Worm (Caenorhabditis elegans) whole organism, early embryonic: Measurements from ENCODE around the gene tlp-1.
"Not testable (repeated sequence)": the region's sequence is repeated elsewhere in the genome, so short reads cannot be mapped to it uniquely, and the experiment has no call there.

Source experiments
- aly-1 ChIP-seq: sonication (generic microtip); optimal IDR thresholded peaks from 2 replicates; lab custom pipeline; 2016; ENCODE audit warnings: missing genetic modification characterization, missing compliant biosample characterization
- ama-1 ChIP-seq: fragments of 150-350 bp; optimal IDR thresholded peaks from 2 replicates; lab custom pipeline; 2014
- ceh-13 ChIP-seq: fragments of 200-800 bp; sonication (Bioruptor generic); optimal IDR thresholded peaks from 2 replicates; lab custom pipeline; 2018; ENCODE audit warnings: mild to moderate bottlenecking, missing genetic modification characterization, missing compliant biosample characterization
- ets-7 ChIP-seq: sonication (generic microtip); optimal IDR thresholded peaks from 2 replicates; lab custom pipeline; 2016; ENCODE audit warnings: missing genotype, missing genetic modification characterization, missing compliant biosample characterization
- flt-1 ChIP-seq: fragments of 200-800 bp; sonication (Bioruptor generic); IDR thresholded peaks from 2 replicates; pipeline ENCODE4 v1.3.6; 2022; ENCODE audit warnings: missing genetic modification characterization, missing compliant biosample characterization
- hmg-4 ChIP-seq: fragments of 200-800 bp; sonication (Bioruptor generic); optimal IDR thresholded peaks from 2 replicates; lab custom pipeline; 2018; ENCODE audit warnings: mild to moderate bottlenecking, missing genetic modification characterization, missing compliant biosample characterization
- hnd-1 ChIP-seq: sonication (generic microtip); optimal IDR thresholded peaks from 2 replicates; lab custom pipeline; 2016; ENCODE audit warnings: missing genetic modification characterization, missing compliant biosample characterization
- pes-1 ChIP-seq: fragments of 200-800 bp; sonication (Bioruptor generic); IDR thresholded peaks from 2 replicates; pipeline ENCODE4 v1.3.6; 2022; ENCODE audit warnings: missing genetic modification reagents, missing genetic modification characterization, missing compliant biosample characterization
- scrt-1 ChIP-seq: fragments of 200-800 bp; sonication (Bioruptor generic); IDR thresholded peaks from 2 replicates; pipeline ENCODE4 v1.3.6; 2022; ENCODE audit warnings: missing genetic modification characterization, missing compliant biosample characterization
- tbx-11 ChIP-seq: fragments of 200-800 bp; sonication (Bioruptor generic); IDR thresholded peaks from 2 replicates; pipeline ENCODE4 v1.3.6; 2022; ENCODE audit warnings: missing genetic modification characterization, missing compliant biosample characterization
- tra-4 ChIP-seq: sonication (generic microtip); optimal IDR thresholded peaks from 2 replicates; lab custom pipeline; 2017; ENCODE audit warnings: missing genetic modification characterization, missing compliant biosample characterization

- not testable (repeated sequence) for TF ChIP-seq hmg-4 (GFP tag; lab: Kevin White, UChicago); tra-4 (tag; lab: Kevin White, UChicago); ama-1 (lab: Kevin White, UChicago); aly-1 (tag; lab: Kevin White, UChicago); tbx-11 (GFP tag; lab: Robert Waterston, UW); ceh-13 (GFP tag; lab: Kevin White, UChicago); scrt-1 (GFP tag; lab: Robert Waterston, UW); flt-1 (GFP tag; lab: Robert Waterston, UW); pes-1 (GFP tag; lab: Robert Waterston, UW); ets-7 (tag; lab: Kevin White, UChicago); hnd-1 (tag; lab: Kevin White, UChicago)
Measured at ce11 chrIV:13652023-13652422, 51.9 kb downstream of the tlp-1 start, which contains the start of gene Y45F10C.6.
